Worm (Caenorhabditis elegans) whole organism, L3 larva: ENCODE measurements around the gene ceh-31.

ENCODE experiments used
- R02D3.7 ChIP-seq: fragments of 150-350 bp; optimal IDR thresholded peaks from 2 replicates; lab custom pipeline; 2014; ENCODE audit warnings: missing biosample characterization, missing genetic modification characterization
- ZK546.5 ChIP-seq: sonication (generic microtip); optimal IDR thresholded peaks from 2 replicates; lab custom pipeline; 2017; ENCODE audit warnings: missing biosample characterization, missing genetic modification characterization
- aly-2 ChIP-seq: fragments of 150-350 bp; optimal IDR thresholded peaks from 2 replicates; lab custom pipeline; 2014; ENCODE audit warnings: missing biosample characterization, missing genetic modification characterization
- ama-1 ChIP-seq: fragments of 150-350 bp; optimal IDR thresholded peaks from 2 replicates; lab custom pipeline; 2018
- ceh-16 ChIP-seq: sonication (generic microtip); optimal IDR thresholded peaks from 2 replicates; lab custom pipeline; 2017; ENCODE audit warnings: missing biosample characterization, missing genetic modification characterization
- ceh-28 ChIP-seq: fragments of 150-350 bp; optimal IDR thresholded peaks from 2 replicates; lab custom pipeline; 2014; ENCODE audit warnings: missing biosample characterization, missing genetic modification reagents, missing genetic modification characterization
- ceh-82 ChIP-seq: fragments of 150-350 bp; optimal IDR thresholded peaks from 2 replicates; lab custom pipeline; 2014; ENCODE audit warnings: missing biosample characterization, missing genetic modification characterization
- ceh-9 ChIP-seq: sonication (generic microtip); optimal IDR thresholded peaks from 2 replicates; lab custom pipeline; 2018; ENCODE audit warnings: missing biosample characterization, missing genetic modification characterization
- daf-12 ChIP-seq: fragments of 150-350 bp; optimal IDR thresholded peaks from 2 replicates; lab custom pipeline; 2014; ENCODE audit warnings: missing biosample characterization, missing genetic modification reagents, missing genetic modification characterization
- egl-27 ChIP-seq: sonication (generic microtip); optimal IDR thresholded peaks from 4 replicates; lab custom pipeline; 2017; ENCODE audit warnings: missing biosample characterization, missing genetic modification reagents, missing genetic modification characterization
- egl-5 ChIP-seq: fragments of 150-350 bp; optimal IDR thresholded peaks from 2 replicates; lab custom pipeline; 2017; ENCODE audit warnings: missing biosample characterization, missing genetic modification reagents, missing genetic modification characterization, inconsistent platforms
- elt-1 ChIP-seq: fragments of 150-350 bp; optimal IDR thresholded peaks from 2 replicates; lab custom pipeline; 2014; ENCODE audit warnings: missing biosample characterization, missing genetic modification characterization
- elt-2 ChIP-seq: sonication (generic microtip); optimal IDR thresholded peaks from 2 replicates; lab custom pipeline; 2016; ENCODE audit warnings: missing genetic modification reagents, mild to moderate bottlenecking, missing genetic modification characterization, missing compliant biosample characterization
- elt-3 ChIP-seq, 3 experiments: fragments of 150-350 bp in 1 of 3; sonication (generic microtip) in 2 of 3; optimal IDR thresholded peaks; 2 replicates in 2 of 3; 4 replicates in 1 of 3; lab custom pipeline; 2014 to 2017; ENCODE audit warnings: missing biosample characterization in 3 of 3, missing genetic modification characterization in 3 of 3
- eor-1 ChIP-seq, 2 experiments: fragments of 150-350 bp; optimal IDR thresholded peaks; 2 replicates each; lab custom pipeline; 2014 to 2018; ENCODE audit warnings: missing biosample characterization in 2 of 2, missing genetic modification characterization in 2 of 2
- fkh-10 ChIP-seq: sonication (generic microtip); optimal IDR thresholded peaks from 2 replicates; lab custom pipeline; 2017; ENCODE audit warnings: missing biosample characterization, missing genetic modification reagents, missing genetic modification characterization
- fkh-2 ChIP-seq: fragments of 150-350 bp; optimal IDR thresholded peaks from 2 replicates; lab custom pipeline; 2014; ENCODE audit warnings: missing biosample characterization, missing genetic modification reagents, missing genetic modification characterization
- fos-1 ChIP-seq: fragments of 150-350 bp; optimal IDR thresholded peaks from 2 replicates; lab custom pipeline; 2014; ENCODE audit warnings: missing biosample characterization, missing genetic modification characterization
- hmg-11 ChIP-seq: sonication (generic microtip); optimal IDR thresholded peaks from 2 replicates; lab custom pipeline; 2016; ENCODE audit warnings: missing genetic modification characterization, missing compliant biosample characterization
- jun-1 ChIP-seq: fragments of 150-350 bp; optimal IDR thresholded peaks from 2 replicates; lab custom pipeline; 2014; ENCODE audit warnings: missing biosample characterization, missing genetic modification reagents, missing genetic modification characterization
- lin-15B ChIP-seq: fragments of 150-350 bp; optimal IDR thresholded peaks from 2 replicates; lab custom pipeline; 2014; ENCODE audit warnings: missing biosample characterization, missing genetic modification characterization
- lin-39 ChIP-seq: fragments of 150-350 bp; optimal IDR thresholded peaks from 2 replicates; lab custom pipeline; 2018; ENCODE audit warnings: missing biosample characterization, missing genetic modification reagents, missing genetic modification characterization
- lsy-12 ChIP-seq: sonication (generic microtip); optimal IDR thresholded peaks from 2 replicates; lab custom pipeline; 2016; ENCODE audit warnings: mild to moderate bottlenecking, missing genetic modification characterization, missing compliant biosample characterization
- mdl-1 ChIP-seq: fragments of 150-350 bp; optimal IDR thresholded peaks from 2 replicates; lab custom pipeline; 2014; ENCODE audit warnings: missing biosample characterization, missing genetic modification characterization
- mml-1 ChIP-seq: fragments of 150-350 bp; sonication (generic microtip); optimal IDR thresholded peaks from 3 replicates; lab custom pipeline; 2014; ENCODE audit warnings: missing biosample characterization, missing genetic modification characterization
- nfya-1 ChIP-seq: sonication (generic microtip); optimal IDR thresholded peaks from 2 replicates; lab custom pipeline; 2017; ENCODE audit warnings: missing genetic modification characterization, mild to moderate bottlenecking, missing compliant biosample characterization, antibody characterized with exemption, moderate library complexity; ENCODE audit not compliant: insufficient read depth
- nhr-11 ChIP-seq: fragments of 150-350 bp; optimal IDR thresholded peaks from 2 replicates; lab custom pipeline; 2014; ENCODE audit warnings: missing biosample characterization, missing genetic modification characterization
- nhr-12 ChIP-seq: fragments of 150-350 bp; optimal IDR thresholded peaks from 2 replicates; lab custom pipeline; 2014; ENCODE audit warnings: missing biosample characterization, missing genetic modification characterization
- nhr-23 ChIP-seq: fragments of 150-350 bp; optimal IDR thresholded peaks from 2 replicates; lab custom pipeline; 2014; ENCODE audit warnings: missing biosample characterization, missing genetic modification reagents, missing genetic modification characterization
- nhr-237 ChIP-seq: fragments of 150-350 bp; optimal IDR thresholded peaks from 2 replicates; lab custom pipeline; 2014; ENCODE audit warnings: missing biosample characterization, missing genetic modification characterization
- nhr-25 ChIP-seq: sonication (generic microtip); optimal IDR thresholded peaks from 2 replicates; lab custom pipeline; 2017; ENCODE audit warnings: missing biosample characterization, missing genetic modification characterization
- nhr-28 ChIP-seq: fragments of 150-350 bp; optimal IDR thresholded peaks from 2 replicates; lab custom pipeline; 2014; ENCODE audit warnings: missing biosample characterization, missing genetic modification characterization
- nhr-43 ChIP-seq: sonication (generic microtip); optimal IDR thresholded peaks from 2 replicates; lab custom pipeline; 2016; ENCODE audit warnings: mild to moderate bottlenecking, missing genetic modification characterization, missing compliant biosample characterization; ENCODE audit not compliant: poor library complexity, severe bottlenecking
- nhr-67 ChIP-seq: fragments of 150-350 bp; optimal IDR thresholded peaks from 2 replicates; lab custom pipeline; 2014; ENCODE audit warnings: missing biosample characterization, missing genetic modification characterization
- nhr-76 ChIP-seq: fragments of 150-350 bp; sonication (generic microtip); optimal IDR thresholded peaks from 5 replicates; lab custom pipeline; 2014; ENCODE audit warnings: missing biosample characterization, missing genetic modification characterization
- nhr-77 ChIP-seq: fragments of 150-350 bp; optimal IDR thresholded peaks from 2 replicates; lab custom pipeline; 2014; ENCODE audit warnings: missing biosample characterization, missing genetic modification characterization
- pha-4 ChIP-seq: fragments of 150-350 bp; optimal IDR thresholded peaks from 2 replicates; lab custom pipeline; 2014; ENCODE audit warnings: missing biosample characterization, missing genetic modification reagents, missing genetic modification characterization
- pqm-1 ChIP-seq: fragments of 150-350 bp; optimal IDR thresholded peaks from 2 replicates; lab custom pipeline; 2017; ENCODE audit warnings: missing biosample characterization, missing genetic modification characterization, inconsistent platforms
- sea-2 ChIP-seq: fragments of 150-350 bp; sonication (generic microtip); optimal IDR thresholded peaks from 4 replicates; lab custom pipeline; 2014; ENCODE audit warnings: missing biosample characterization, missing genetic modification reagents, missing genetic modification characterization
- skn-1 ChIP-seq: fragments of 150-350 bp; optimal IDR thresholded peaks from 2 replicates; lab custom pipeline; 2014; ENCODE audit warnings: missing biosample characterization, missing genetic modification characterization
- snpc-4 ChIP-seq: fragments of 150-350 bp; optimal IDR thresholded peaks from 2 replicates; lab custom pipeline; 2014; ENCODE audit warnings: missing biosample characterization, missing genetic modification characterization
- tbx-2 ChIP-seq: sonication (generic microtip); optimal IDR thresholded peaks from 2 replicates; lab custom pipeline; 2016; ENCODE audit warnings: mild to moderate bottlenecking, missing genetic modification characterization, missing compliant biosample characterization
- unc-39 ChIP-seq: sonication (generic microtip); optimal IDR thresholded peaks from 4 replicates; lab custom pipeline; 2017; ENCODE audit warnings: missing biosample characterization, missing genetic modification characterization
- unc-62 ChIP-seq: fragments of 150-350 bp; sonication (generic microtip); optimal IDR thresholded peaks from 4 replicates; lab custom pipeline; 2014; ENCODE audit warnings: missing biosample characterization, missing genetic modification reagents, missing genetic modification characterization
- zag-1 ChIP-seq: fragments of 150-350 bp; optimal IDR thresholded peaks from 2 replicates; lab custom pipeline; 2014; ENCODE audit warnings: missing biosample characterization, missing genetic modification characterization
- ztf-11 ChIP-seq: fragments of 150-350 bp; optimal IDR thresholded peaks from 2 replicates; lab custom pipeline; 2014; ENCODE audit warnings: missing biosample characterization, missing genetic modification characterization
- ztf-4 ChIP-seq: fragments of 150-350 bp; optimal IDR thresholded peaks from 2 replicates; lab custom pipeline; 2014; ENCODE audit warnings: missing biosample characterization, missing genetic modification characterization

Gene ceh-31

ce11 chrX:3102817-3103216, 32.6 kb upstream of the ceh-31 start:
- TF ChIP-seq nfya-1 (tag; lab: Kevin White, UChicago) (peak; percentile 63), nhr-28 (tag; lab: Kevin White, UChicago) (no peak), egl-5 (tag; lab: Kevin White, UChicago) (peak; percentile 7), nhr-12 (tag; lab: Kevin White, UChicago) (no peak), snpc-4 (tag; lab: Kevin White, UChicago) (peak; percentile 1), ceh-9 (tag; lab: Kevin White, UChicago) (no peak), ceh-28 (tag; lab: Kevin White, UChicago) (peak; percentile 21), lin-39 (tag; lab: Kevin White, UChicago) (peak; percentile 67), elt-2 (tag; lab: Kevin White, UChicago) (peak; percentile 28), hmg-11 (peak; percentile 48)

ce11 chrX:3102165-3102564, 31.9 kb upstream of the ceh-31 start, which contains the start of gene ztf-13:
Gene ztf-13 (minus strand): TSS chrX:3102175.
- peak; percentile 10 for TF ChIP-seq skn-1 (tag; lab: Kevin White, UChicago)
- no peak for TF ChIP-seq mml-1 (tag; lab: Kevin White, UChicago)
- TF ChIP-seq unc-62: no peak
- peak; percentile 2 for TF ChIP-seq ceh-28 (tag; lab: Kevin White, UChicago)
- TF ChIP-seq aly-2 (tag; lab: Kevin White, UChicago): no peak
- TF ChIP-seq ama-1 (lab: Kevin White, UChicago): no peak
- TF ChIP-seq fkh-10: no peak
- TF ChIP-seq zag-1 (tag; lab: Kevin White, UChicago): no peak
- peak; percentile 58 for TF ChIP-seq jun-1
- TF ChIP-seq nhr-28 (tag; lab: Kevin White, UChicago): no peak
- no peak for TF ChIP-seq ZK546.5
- no peak for TF ChIP-seq nhr-23 (tag; lab: Kevin White, UChicago)
- TF ChIP-seq nhr-43 (tag; lab: Kevin White, UChicago): no peak
- TF ChIP-seq ztf-4 (tag; lab: Kevin White, UChicago): no peak
- no peak for TF ChIP-seq fos-1 (tag; lab: Kevin White, UChicago)
- no peak for TF ChIP-seq egl-27 (tag; lab: Kevin White, UChicago)
- no peak for TF ChIP-seq elt-1 (tag; lab: Kevin White, UChicago)
- peak; percentile 84 for TF ChIP-seq pha-4
- TF ChIP-seq mdl-1 (tag; lab: Kevin White, UChicago): no peak
- TF ChIP-seq nhr-77 (tag; lab: Kevin White, UChicago): no peak
- TF ChIP-seq nhr-25 (tag; lab: Kevin White, UChicago): no peak
- TF ChIP-seq unc-39 (tag; lab: Kevin White, UChicago): no peak
- TF ChIP-seq lsy-12: no peak
- no peak for TF ChIP-seq nhr-11 (tag; lab: Kevin White, UChicago)
- peak; percentile 87 for TF ChIP-seq pqm-1 (tag; lab: Kevin White, UChicago)
- TF ChIP-seq fkh-2 (tag; lab: Kevin White, UChicago): no peak
- TF ChIP-seq egl-5 (tag; lab: Kevin White, UChicago): peak; percentile 55
- no peak for TF ChIP-seq nhr-12 (tag; lab: Kevin White, UChicago)
- TF ChIP-seq lin-15B (tag; lab: Kevin White, UChicago): no peak
- no peak for TF ChIP-seq tbx-2 (tag; lab: Kevin White, UChicago)
- no peak for TF ChIP-seq lin-39 (tag; lab: Kevin White, UChicago)
- TF ChIP-seq elt-2 (tag; lab: Kevin White, UChicago): peak; percentile 90
- no peak for TF ChIP-seq sea-2 (GFP tag; lab: Kevin White, UChicago)
- no peak for TF ChIP-seq ceh-82 (tag; lab: Kevin White, UChicago)
- TF ChIP-seq ztf-11 (tag; lab: Kevin White, UChicago): no peak
- no peak for TF ChIP-seq R02D3.7 (tag; lab: Kevin White, UChicago)
- TF ChIP-seq elt-3 (tag; optimal IDR thresholded peaks at IDR 0.05; lab: Kevin White, UChicago): no peak
- no peak for TF ChIP-seq hmg-11
- no peak for TF ChIP-seq daf-12 (tag; lab: Kevin White, UChicago)
- no peak for TF ChIP-seq eor-1 (tag; optimal IDR thresholded peaks at IDR 0.05; lab: Kevin White, UChicago)
- TF ChIP-seq nhr-76: no peak
- TF ChIP-seq ceh-9 (tag; lab: Kevin White, UChicago): no peak
- TF ChIP-seq nhr-67 (tag; lab: Kevin White, UChicago): no peak
- no peak for TF ChIP-seq nfya-1 (tag; lab: Kevin White, UChicago)
- TF ChIP-seq nhr-237 (tag; lab: Kevin White, UChicago): no peak
- TF ChIP-seq snpc-4 (tag; lab: Kevin White, UChicago): no peak
- TF ChIP-seq ceh-16 (tag; lab: Kevin White, UChicago): no peak
- TF ChIP-seq, all 47 proteins: peak for 7
